Worm (Caenorhabditis elegans): ENCODE results near the gene ZK563.2.
A peak's percentile ranks its signal among the peaks of the same experiment; 100 is the strongest.

Gene ZK563.2

DNA sequence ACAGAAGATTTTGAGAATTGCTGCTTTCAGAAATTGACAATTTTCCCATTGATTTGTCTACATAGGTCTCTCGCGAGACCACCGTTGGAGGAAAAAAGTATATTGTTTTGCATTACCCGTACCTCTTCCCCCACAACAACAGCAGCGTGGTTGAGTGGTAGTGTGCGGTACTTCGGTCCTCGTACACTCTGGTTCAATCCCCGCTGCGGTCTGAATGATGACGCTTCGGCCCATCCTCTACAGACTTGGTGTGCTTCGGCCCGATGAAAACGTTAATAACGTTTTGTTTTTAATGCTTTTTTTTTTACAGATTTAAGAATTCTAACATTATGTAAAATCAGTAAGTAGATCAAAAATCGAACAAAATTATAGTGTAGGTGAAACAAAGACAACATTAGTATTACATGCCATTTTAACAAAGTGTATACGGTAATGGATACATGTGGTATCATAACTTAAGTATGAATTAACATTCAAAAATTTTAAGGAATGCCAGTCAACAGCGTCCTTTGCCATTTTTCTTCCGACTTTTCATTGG lies 20.8 kb upstream of the ZK563.2 start, which contains the start of gene ZK816.3 (continued):
- no peak for TF ChIP-seq aly-2 (tag; optimal IDR thresholded peaks at IDR 0.05)
- peak; percentile 54; the same call in 1 of the 2 replicates for TF ChIP-seq tra-1 (GFP tag; IDR thresholded peaks at IDR 0.05)
- TF ChIP-seq egl-43 (GFP tag; IDR thresholded peaks at IDR 0.05): peak; percentile 85
- peak; percentile 80 for TF ChIP-seq pha-4 (GFP tag; IDR thresholded peaks at IDR 0.05)
- no peak for TF ChIP-seq pha-4 (tag; optimal IDR thresholded peaks at IDR 0.05)
- peak; percentile 27; the same call in 1 of the 2 replicates for TF ChIP-seq set-16 (GFP tag; IDR thresholded peaks at IDR 0.05)
- 0 out of 2 replicates have a peak, but pooled peaks have one; percentile 21 for TF ChIP-seq nhr-42 (GFP tag; IDR thresholded peaks at IDR 0.05)
- TF ChIP-seq dmd-6 (GFP tag; IDR thresholded peaks at IDR 0.05): peak; percentile 41; the same call in 1 of the 2 replicates
- TF ChIP-seq attf-4 (tag; optimal IDR thresholded peaks at IDR 0.05): no peak
- TF ChIP-seq nhr-237 (tag; optimal IDR thresholded peaks at IDR 0.05): no peak
- 0 out of 2 replicates have a peak, but pooled peaks have one; percentile 58 for TF ChIP-seq saeg-2 (GFP tag; IDR thresholded peaks at IDR 0.05)
- TF ChIP-seq hmg-1.1 (GFP tag; IDR thresholded peaks at IDR 0.05): peak; percentile 29; the same call in 1 of the 2 replicates
- no peak for TF ChIP-seq nhr-11 (tag; optimal IDR thresholded peaks at IDR 0.05)
- 0 out of 2 replicates have a peak, but pooled peaks have one; percentile 57 for TF ChIP-seq Y105C5A.15 (GFP tag; IDR thresholded peaks at IDR 0.05)
- peak; percentile 65; the same call in 1 of the 2 replicates for TF ChIP-seq dmd-8 (GFP tag; IDR thresholded peaks at IDR 0.05)
- TF ChIP-seq jun-1 (tag; optimal IDR thresholded peaks at IDR 0.05): no peak
- peak in 1 of 2 experiments; percentile 20 for TF ChIP-seq daf-16 (GFP tag; optimal IDR thresholded peaks at IDR 0.05)
- TF ChIP-seq daf-16 (tag; optimal IDR thresholded peaks at IDR 0.05): peak; percentile 51
- peak; percentile 25 for TF ChIP-seq mxl-3 (GFP tag; optimal IDR thresholded peaks at IDR 0.05)
- no peak for TF ChIP-seq nhr-28 (tag; optimal IDR thresholded peaks at IDR 0.05)
- no peak for TF ChIP-seq zfp-2 (tag; optimal IDR thresholded peaks at IDR 0.05)
- no peak for TF ChIP-seq F49E8.2 (tag; optimal IDR thresholded peaks at IDR 0.05; ENCODE audit: borderline replicate concordance)
- TF ChIP-seq mdl-1 (tag; optimal IDR thresholded peaks at IDR 0.05): no peak
- TF ChIP-seq pqm-1 (tag; optimal IDR thresholded peaks at IDR 0.05): no peak
- TF ChIP-seq lin-1 (GFP tag; IDR thresholded peaks at IDR 0.05): 0 out of 2 replicates have a peak, but pooled peaks have one; percentile 26
- no peak for TF ChIP-seq ceh-32 (tag; optimal IDR thresholded peaks at IDR 0.05; ENCODE audit: poor library complexity)
- TF ChIP-seq hlh-11 (tag; optimal IDR thresholded peaks at IDR 0.05): peak; percentile 21
- no peak for TF ChIP-seq ztf-7 (tag; optimal IDR thresholded peaks at IDR 0.05)
- no peak for TF ChIP-seq zfp-3 (GFP tag; conservative IDR thresholded peaks at IDR 0.05)
- TF ChIP-seq Y5F2A.4 (GFP tag; optimal IDR thresholded peaks at IDR 0.05): peak; percentile 5
- TF ChIP-seq D1046.2 (GFP tag; IDR thresholded peaks at IDR 0.05): no peak
- TF ChIP-seq lin-29 (GFP tag; IDR thresholded peaks at IDR 0.05): no peak
- TF ChIP-seq rbr-2 (tag; optimal IDR thresholded peaks at IDR 0.05): peak; percentile 45
- 0 out of 4 replicates have a peak, but pooled peaks of 1 of the 2 experiments have one; percentile 15 for TF ChIP-seq madf-5 (GFP tag; IDR thresholded peaks at IDR 0.05)
- TF ChIP-seq hlh-30 (tag; optimal IDR thresholded peaks at IDR 0.05; ENCODE audit: insufficient read depth): peak; percentile 13
- TF ChIP-seq fos-1 (tag; optimal IDR thresholded peaks at IDR 0.05): no peak
- TF ChIP-seq lin-38 (GFP tag; IDR thresholded peaks at IDR 0.05): peak; percentile 66
- peak; percentile 79 for TF ChIP-seq mes-2 (tag; optimal IDR thresholded peaks at IDR 0.05; ENCODE audit: poor library complexity, severe bottlenecking)
- TF ChIP-seq snpc-1.2 (GFP tag; IDR thresholded peaks at IDR 0.05): peak; percentile 68
- no peak for TF ChIP-seq sdz-12 (GFP tag; optimal IDR thresholded peaks at IDR 0.05)
- peak; percentile 80 for TF ChIP-seq lim-7 (GFP tag; IDR thresholded peaks at IDR 0.05)

DNA sequence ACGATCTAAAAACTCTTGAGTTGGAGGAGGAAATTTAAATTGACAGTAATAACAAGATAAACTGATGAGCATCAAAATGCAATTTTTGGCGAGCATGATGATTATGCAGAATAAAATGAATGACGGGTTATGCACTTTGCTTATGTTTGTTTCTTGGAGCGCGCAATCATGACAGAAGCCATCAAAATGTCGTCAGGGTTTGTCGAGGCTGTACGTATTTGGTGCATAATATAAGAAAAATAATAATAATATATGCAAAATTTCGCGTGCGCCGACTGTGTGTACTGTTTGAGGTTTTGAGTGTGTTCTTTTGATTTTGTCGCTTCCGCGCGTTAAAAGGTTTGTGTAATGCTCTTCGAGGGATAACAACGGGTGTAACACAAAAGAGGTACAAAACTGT lies 18.5 kb upstream of the ZK563.2 start, which contains the start of gene nspg-4:
nspg-4 (minus strand) TSS at position 101 of the 400 bp plus-strand sequence.
- TF ChIP-seq zip-11 (GFP tag; IDR thresholded peaks at IDR 0.05): no peak
- no peak for TF ChIP-seq saeg-2 (GFP tag; IDR thresholded peaks at IDR 0.05)
- TF ChIP-seq nhr-10 (tag; optimal IDR thresholded peaks at IDR 0.05): no peak

Data from whole organism, L4 larva.